Fruit fly (Drosophila melanogaster) whole organism, embryonic: ENCODE results near the gene mof.

Source experiments
- B-H1 ChIP-seq: fragments of 200-800 bp; sonication (Bioruptor generic); IDR thresholded peaks from 3 replicates; pipeline ENCODE4 v1.3.6; 2022; ENCODE audit warnings: missing biosample characterization, missing genetic modification characterization
- B-H2 ChIP-seq: fragments of 200-800 bp; sonication (Bioruptor generic); optimal IDR thresholded peaks from 2 replicates; lab custom pipeline; 2018; ENCODE audit warnings: missing biosample characterization, mild to moderate bottlenecking, missing genetic modification characterization
- Bdp1 ChIP-seq: fragments of 200-800 bp; sonication (Bioruptor generic); optimal IDR thresholded peaks from 3 replicates; lab custom pipeline; 2016; ENCODE audit warnings: missing biosample characterization, missing genetic modification characterization
- C15 ChIP-seq: fragments of 200-800 bp; sonication (Bioruptor generic); IDR thresholded peaks from 3 replicates; pipeline ENCODE4 v1.3.6; 2022; ENCODE audit warnings: missing biosample characterization, missing genetic modification characterization
- CG1024 ChIP-seq: fragments of 200-800 bp; sonication (Bioruptor generic); IDR thresholded peaks from 2 replicates; pipeline ENCODE4 v1.3.6; 2022; ENCODE audit warnings: missing biosample characterization, missing genetic modification characterization
- CG10274 ChIP-seq: fragments of 200-800 bp; sonication (Bioruptor generic); optimal IDR thresholded peaks from 3 replicates; lab custom pipeline; 2017; ENCODE audit warnings: missing biosample characterization, mild to moderate bottlenecking, missing genetic modification characterization
- CG11695 ChIP-seq: fragments of 200-800 bp; sonication (Bioruptor generic); IDR thresholded peaks from 3 replicates; pipeline ENCODE4 v1.3.6; 2022; ENCODE audit warnings: missing biosample characterization, missing genetic modification characterization
- CG12104 ChIP-seq: fragments of 200-800 bp; sonication (Bioruptor generic); optimal IDR thresholded peaks from 3 replicates; lab custom pipeline; 2016; ENCODE audit warnings: missing biosample characterization, missing genetic modification characterization
- CG13296 ChIP-seq: fragments of 200-800 bp; sonication (Bioruptor generic); optimal IDR thresholded peaks from 3 replicates; lab custom pipeline; 2018; ENCODE audit warnings: missing biosample characterization, mild to moderate bottlenecking, missing genetic modification characterization
- CG1647 ChIP-seq: fragments of 200-800 bp; sonication (Bioruptor generic); optimal IDR thresholded peaks from 3 replicates; lab custom pipeline; 2016; ENCODE audit warnings: missing biosample characterization, missing genetic modification characterization
- CG16779 ChIP-seq: fragments of 200-800 bp; sonication (Bioruptor generic); IDR thresholded peaks from 2 replicates; pipeline ENCODE4 v1.3.6; 2022; ENCODE audit warnings: missing biosample characterization, missing genetic modification characterization
- CG17359 ChIP-seq: fragments of 200-800 bp; sonication (Bioruptor generic); optimal IDR thresholded peaks from 3 replicates; lab custom pipeline; 2018; ENCODE audit warnings: missing biosample characterization, mild to moderate bottlenecking, missing genetic modification characterization, moderate library complexity
- CG17361 ChIP-seq: fragments of 200-800 bp; sonication (Bioruptor generic); IDR thresholded peaks from 3 replicates; pipeline ENCODE4 v1.3.6; 2022; ENCODE audit warnings: missing biosample characterization, missing genetic modification characterization
- CG17568 ChIP-seq: fragments of 200-800 bp; sonication (Bioruptor generic); optimal IDR thresholded peaks from 2 replicates; lab custom pipeline; 2018; ENCODE audit warnings: missing biosample characterization, mild to moderate bottlenecking, missing genetic modification characterization, moderate library complexity
- CG17829 ChIP-seq: fragments of 200-800 bp; optimal IDR thresholded peaks from 2 replicates; lab custom pipeline; 2019; ENCODE audit warnings: missing biosample characterization, mild to moderate bottlenecking, missing genetic modification characterization, moderate library complexity
- CG1832 ChIP-seq: fragments of 200-800 bp; sonication (Bioruptor generic); optimal IDR thresholded peaks from 2 replicates; lab custom pipeline; 2017; ENCODE audit warnings: missing biosample characterization, mild to moderate bottlenecking, missing genetic modification characterization, inconsistent platforms
- CG2199 ChIP-seq: fragments of 200-800 bp; sonication (Bioruptor generic); IDR thresholded peaks from 3 replicates; pipeline ENCODE4 v1.3.6; 2022; ENCODE audit warnings: missing biosample characterization, missing genetic modification characterization
- CG6683 ChIP-seq: fragments of 200-800 bp; sonication (Bioruptor generic); optimal IDR thresholded peaks from 2 replicates; lab custom pipeline; 2017; ENCODE audit warnings: missing biosample characterization, mild to moderate bottlenecking, missing genetic modification characterization, missing genetic modification reagents
- CG6791 ChIP-seq: fragments of 200-800 bp; sonication (Bioruptor generic); IDR thresholded peaks from 3 replicates; pipeline ENCODE4 v1.3.6; 2022; ENCODE audit warnings: missing biosample characterization, missing genetic modification characterization; ENCODE audit not compliant: partially characterized antibody
- CG9609 ChIP-seq: fragments of 200-800 bp; sonication (Bioruptor generic); optimal IDR thresholded peaks from 3 replicates; lab custom pipeline; 2016; ENCODE audit warnings: missing biosample characterization, missing genetic modification characterization
- CG9727 ChIP-seq: fragments of 200-800 bp; sonication (Bioruptor generic); optimal IDR thresholded peaks from 3 replicates; lab custom pipeline; 2017; ENCODE audit warnings: missing biosample characterization, mild to moderate bottlenecking, missing genetic modification characterization
- Dbx ChIP-seq: fragments of 200-800 bp; sonication (Bioruptor generic); IDR thresholded peaks from 3 replicates; pipeline ENCODE4 v1.3.6; 2022; ENCODE audit warnings: missing biosample characterization, missing genetic modification characterization
- Dek ChIP-seq: fragments of 200-800 bp; sonication (Bioruptor generic); optimal IDR thresholded peaks from 3 replicates; lab custom pipeline; 2019; ENCODE audit warnings: missing biosample characterization, mild to moderate bottlenecking, missing genetic modification characterization, moderate library complexity
- Doc2 ChIP-seq: fragments of 200-800 bp; sonication (Bioruptor generic); IDR thresholded peaks from 2 replicates; pipeline ENCODE4 v1.3.6; 2022; ENCODE audit warnings: missing biosample characterization, missing genetic modification characterization
- Ets97D ChIP-seq: fragments of 200-800 bp; sonication (Bioruptor generic); optimal IDR thresholded peaks from 3 replicates; lab custom pipeline; 2016; ENCODE audit warnings: missing biosample characterization, missing genetic modification characterization
- H2.0 ChIP-seq: fragments of 200-800 bp; sonication (Bioruptor generic); IDR thresholded peaks from 2 replicates; pipeline ENCODE4 v1.3.6; 2022; ENCODE audit warnings: missing biosample characterization, missing genetic modification characterization
- HHEX ChIP-seq: fragments of 200-800 bp; sonication (Bioruptor generic); optimal IDR thresholded peaks from 3 replicates; lab custom pipeline; 2017; ENCODE audit warnings: missing biosample characterization, mild to moderate bottlenecking, missing genetic modification characterization, missing genetic modification reagents
- HLH54F ChIP-seq: fragments of 200-800 bp; sonication (Bioruptor generic); optimal IDR thresholded peaks from 3 replicates; lab custom pipeline; 2016; ENCODE audit warnings: missing biosample characterization, missing genetic modification characterization
- MBD-R2 ChIP-seq: fragments of 200-800 bp; sonication (Bioruptor generic); IDR thresholded peaks from 2 replicates; pipeline ENCODE4 v1.3.6; 2022; ENCODE audit warnings: missing biosample characterization, missing genetic modification characterization
- Neu2 ChIP-seq: fragments of 200-800 bp; sonication (Bioruptor generic); optimal IDR thresholded peaks from 3 replicates; lab custom pipeline; 2016; ENCODE audit warnings: missing biosample characterization, missing genetic modification characterization, borderline replicate concordance
- Pdp1 ChIP-seq, 2 experiments: fragments of 200-800 bp; sonication (Bioruptor generic); optimal IDR thresholded peaks; 3 replicates each; lab custom pipeline; 2016; ENCODE audit warnings: missing biosample characterization in 2 of 2, missing genetic modification characterization in 2 of 2, mild to moderate bottlenecking in 1 of 2, moderate library complexity in 1 of 2
- Scr ChIP-seq: fragments of 200-800 bp; sonication (Bioruptor generic); IDR thresholded peaks from 2 replicates; pipeline ENCODE4 v1.3.6; 2022; ENCODE audit warnings: missing biosample characterization, missing genetic modification characterization; ENCODE audit not compliant: partially characterized antibody
- chm ChIP-seq: fragments of 200-800 bp; sonication (Bioruptor generic); IDR thresholded peaks from 2 replicates; pipeline ENCODE4 v1.3.6; 2022; ENCODE audit warnings: missing biosample characterization, missing genetic modification characterization
- croc ChIP-seq: fragments of 200-800 bp; sonication (Bioruptor generic); conservative IDR thresholded peaks from 3 replicates; pipeline ENCODE4 v1.3.6; 2022; ENCODE audit warnings: missing biosample characterization, missing genetic modification characterization
- emc ChIP-seq: fragments of 200-800 bp; sonication (Bioruptor generic); optimal IDR thresholded peaks from 2 replicates; lab custom pipeline; 2016; ENCODE audit warnings: missing biosample characterization, missing genetic modification characterization
- en ChIP-seq: fragments of 200-800 bp; sonication (Bioruptor generic); optimal IDR thresholded peaks from 2 replicates; lab custom pipeline; 2016; ENCODE audit warnings: missing biosample characterization, missing genetic modification characterization
- eve ChIP-seq, 2 experiments: fragments of >200 bp; optimal IDR thresholded peaks; 2 replicates each; lab custom pipeline; 2017; ENCODE audit warnings: missing biosample characterization in 2 of 2, missing genetic modification characterization in 2 of 2
- fd3F ChIP-seq: fragments of 200-800 bp; sonication (Bioruptor generic); optimal IDR thresholded peaks from 2 replicates; lab custom pipeline; 2018; ENCODE audit warnings: missing biosample characterization, mild to moderate bottlenecking, missing genetic modification characterization, moderate library complexity
- gce ChIP-seq: fragments of 200-800 bp; sonication (Bioruptor generic); IDR thresholded peaks from 3 replicates; pipeline ENCODE4 v1.3.6; 2022; ENCODE audit warnings: missing biosample characterization, missing genetic modification characterization
- ind ChIP-seq: fragments of 200-800 bp; sonication (Bioruptor generic); optimal IDR thresholded peaks from 3 replicates; lab custom pipeline; 2016; ENCODE audit warnings: missing biosample characterization, missing genetic modification characterization
- maf-S ChIP-seq: fragments of 200-800 bp; sonication (Bioruptor generic); optimal IDR thresholded peaks from 2 replicates; lab custom pipeline; 2016; ENCODE audit warnings: missing biosample characterization, missing genetic modification characterization
- mam ChIP-seq: fragments of 200-800 bp; sonication (Bioruptor generic); optimal IDR thresholded peaks from 3 replicates; lab custom pipeline; 2016; ENCODE audit warnings: missing biosample characterization, missing genetic modification characterization
- otp ChIP-seq: fragments of 200-800 bp; sonication (Bioruptor generic); IDR thresholded peaks from 3 replicates; pipeline ENCODE4, ENCODE4 v1.3.6; 2022; ENCODE audit warnings: missing biosample characterization, missing genetic modification characterization
- p53 ChIP-seq: fragments of 200-800 bp; sonication (Bioruptor generic); optimal IDR thresholded peaks from 2 replicates; lab custom pipeline; 2016; ENCODE audit warnings: missing biosample characterization, missing genetic modification characterization
- pnt ChIP-seq: fragments of 200-800 bp; sonication (Bioruptor generic); optimal IDR thresholded peaks from 3 replicates; lab custom pipeline; 2016; ENCODE audit warnings: missing biosample characterization, missing genetic modification characterization
- run ChIP-seq: fragments of 200-800 bp; sonication (Bioruptor generic); optimal IDR thresholded peaks from 3 replicates; lab custom pipeline; 2018; ENCODE audit warnings: missing biosample characterization, mild to moderate bottlenecking, missing genetic modification characterization
- shn ChIP-seq: fragments of 200-800 bp; sonication (Bioruptor generic); optimal IDR thresholded peaks from 3 replicates; lab custom pipeline; 2016; ENCODE audit warnings: missing biosample characterization, missing genetic modification characterization
- sr ChIP-seq: fragments of 200-800 bp; sonication (Bioruptor generic); IDR thresholded peaks from 3 replicates; pipeline ENCODE4 v1.3.6; 2022; ENCODE audit warnings: missing biosample characterization, missing genetic modification characterization
- tx ChIP-seq: fragments of 200-800 bp; sonication (Bioruptor generic); optimal IDR thresholded peaks from 2 replicates; lab custom pipeline; 2016; ENCODE audit warnings: missing biosample characterization, missing genetic modification characterization
- unc-4 ChIP-seq: fragments of 200-800 bp; sonication (Bioruptor generic); IDR thresholded peaks from 2 replicates; pipeline ENCODE4 v1.3.6; 2022; ENCODE audit warnings: missing biosample characterization, missing genetic modification characterization; ENCODE audit not compliant: partially characterized antibody

mof gene

DNA sequence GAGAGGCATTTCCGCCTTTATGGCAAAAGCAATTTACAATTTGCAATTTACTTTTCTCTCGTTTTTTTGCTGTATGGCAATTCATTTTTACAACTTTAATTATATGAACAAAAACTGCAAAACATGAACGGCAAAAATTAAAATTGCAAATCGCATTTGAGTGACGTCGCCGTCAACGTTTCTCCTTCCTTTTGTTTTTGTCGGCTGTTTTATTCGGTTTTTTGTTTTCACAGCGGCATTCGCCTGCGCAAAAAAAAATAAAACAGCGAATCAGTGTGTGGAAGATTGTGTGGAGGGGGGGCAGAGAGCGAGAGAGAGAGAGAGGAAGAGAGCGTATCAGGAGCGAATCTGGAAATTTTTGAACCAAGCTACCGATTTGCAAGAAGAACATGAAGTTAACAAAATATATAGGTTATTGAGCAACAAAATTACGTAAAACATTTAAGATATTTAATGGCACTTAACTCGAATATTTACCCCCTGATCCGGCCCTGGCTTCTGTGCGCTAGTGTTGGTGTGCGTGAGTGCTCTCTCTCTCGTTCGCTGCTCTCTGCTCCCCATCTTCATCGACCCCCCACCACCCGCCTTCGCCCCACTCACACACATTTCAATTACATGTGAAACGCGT is 42.0 kb upstream of the mof start (continued):
- peak; percentile 99 for TF ChIP-seq otp (GFP tag; lab: Robert Waterston, UW)
- peak; percentile 99 for TF ChIP-seq MBD-R2 (GFP tag; lab: Robert Waterston, UW)
- peak; percentile 99 for TF ChIP-seq B-H1
- TF ChIP-seq Doc2 = peak; percentile 98
- TF ChIP-seq tx (GFP tag; lab: Kevin White, UChicago) = peak; percentile 99
- TF ChIP-seq ind (GFP tag; lab: Kevin White, UChicago) = peak; percentile 99
- peak; percentile 99 for TF ChIP-seq CG17359 (tag; lab: Kevin White, UChicago)
- peak; percentile 99 for TF ChIP-seq maf-S (GFP tag; lab: Kevin White, UChicago)
- peak; percentile 98 for TF ChIP-seq B-H2 (GFP tag; lab: Kevin White, UChicago)
- TF ChIP-seq CG1832 = no peak
- peak; percentile 99 for TF ChIP-seq Dek (tag; lab: Kevin White, UChicago)
- peak; percentile 95 for TF ChIP-seq CG10274
- TF ChIP-seq pnt (GFP tag; lab: Kevin White, UChicago) = peak; percentile 99
- TF ChIP-seq CG16779 (GFP tag; lab: Robert Waterston, UW) = peak; percentile 99
- peak; percentile 82 for TF ChIP-seq CG6791
- TF ChIP-seq fd3F (GFP tag; lab: Kevin White, UChicago) = peak; percentile 98
- TF ChIP-seq CG17829 (tag; lab: Kevin White, UChicago) = peak; percentile 98
- peak; percentile 96 for TF ChIP-seq p53 (GFP tag; lab: Kevin White, UChicago)
- peak; percentile 99 for TF ChIP-seq CG9609
- peak; percentile 98 for TF ChIP-seq shn (GFP tag; lab: Kevin White, UChicago)
- TF ChIP-seq CG17361 (GFP tag; lab: Robert Waterston, UW) = peak; percentile 97
- TF ChIP-seq H2.0 (GFP tag; lab: Robert Waterston, UW) = peak; percentile 99
- TF ChIP-seq HHEX = peak; percentile 99
- peak; percentile 96 for TF ChIP-seq CG12104 (GFP tag; lab: Kevin White, UChicago)
- TF ChIP-seq gce (GFP tag; lab: Robert Waterston, UW) = peak; percentile 99
- peak; percentile 96 for TF ChIP-seq CG9727 (GFP tag; lab: Kevin White, UChicago)
- TF ChIP-seq CG6683 (GFP tag; lab: Kevin White, UChicago) = peak; percentile 97
- TF ChIP-seq sr = peak; percentile 96
- TF ChIP-seq CG1647 (GFP tag; lab: Kevin White, UChicago) = peak; percentile 98
- TF ChIP-seq unc-4 = peak; percentile 61
- TF ChIP-seq CG2199 = peak; percentile 99
- TF ChIP-seq Ets97D = peak; percentile 92
- peak; percentile 97 for TF ChIP-seq CG1024 (GFP tag; lab: Robert Waterston, UW)
- TF ChIP-seq croc (GFP tag; lab: Robert Waterston, UW) = peak; percentile 99
- peak; percentile 100 for TF ChIP-seq mam
- peak; percentile 98 for TF ChIP-seq CG11695 (GFP tag; lab: Robert Waterston, UW)
- TF ChIP-seq chm (GFP tag; lab: Robert Waterston, UW) = peak; percentile 99
- peak; percentile 97 for TF ChIP-seq en
- TF ChIP-seq HLH54F = peak; percentile 99
- peak; percentile 99 for TF ChIP-seq C15 (GFP tag; lab: Robert Waterston, UW)
- peak in 1 of 2 experiments; percentile 95 for TF ChIP-seq eve (GFP tag; optimal IDR thresholded peaks at IDR 0.05; lab: Kevin White, UChicago)
- TF ChIP-seq Scr (GFP tag; lab: Robert Waterston, UW) = peak; percentile 61
- peak; percentile 99 for TF ChIP-seq Pdp1 (GFP tag; optimal IDR thresholded peaks at IDR 0.05; lab: Kevin White, UChicago)
- peak; percentile 99 for TF ChIP-seq CG13296 (GFP tag; lab: Kevin White, UChicago)
- peak; percentile 97 for TF ChIP-seq emc (GFP tag; lab: Kevin White, UChicago)
- TF ChIP-seq Dbx = peak; percentile 100
- peak; percentile 91 for TF ChIP-seq Neu2 (GFP tag; lab: Kevin White, UChicago)
- peak; percentile 97 for TF ChIP-seq CG17568
- peak; percentile 94 for TF ChIP-seq run
- peak; percentile 92 for TF ChIP-seq Bdp1 (GFP tag; lab: Kevin White, UChicago)
